Worm (Caenorhabditis elegans) whole organism, young adult: Measurements from ENCODE around the gene fbxc-51.

Experiments used
- B0336.3 ChIP-seq: fragments of 200-800 bp; sonication (Bioruptor generic); IDR thresholded peaks from 2 replicates; pipeline ENCODE4 v1.3.6; 2022; ENCODE audit warnings: missing genetic modification characterization, missing compliant biosample characterization
- D2030.7 ChIP-seq: fragments of 200-800 bp; sonication (Bioruptor generic); IDR thresholded peaks from 2 replicates; pipeline ENCODE4 v1.3.6; 2022; ENCODE audit warnings: missing genetic modification reagents, missing genetic modification characterization, missing compliant biosample characterization
- aptf-2 ChIP-seq: fragments of 200-800 bp; sonication (Bioruptor generic); conservative IDR thresholded peaks from 2 replicates; pipeline ENCODE4 v1.3.6; 2022; ENCODE audit warnings: missing genetic modification reagents, missing genetic modification characterization, missing compliant biosample characterization
- attf-6 ChIP-seq: fragments of 200-800 bp; sonication (Bioruptor generic); IDR thresholded peaks from 2 replicates; pipeline ENCODE4 v1.3.6; 2022; ENCODE audit warnings: missing genetic modification reagents, missing genetic modification characterization, missing compliant biosample characterization
- chd-7 ChIP-seq: sonication (generic microtip); optimal IDR thresholded peaks from 2 replicates; lab custom pipeline; 2016; ENCODE audit warnings: mild to moderate bottlenecking, missing genetic modification characterization, moderate library complexity, missing compliant biosample characterization
- dox-1 ChIP-seq: fragments of 200-800 bp; sonication (Bioruptor generic); IDR thresholded peaks from 2 replicates; pipeline ENCODE4 v1.3.6; 2022; ENCODE audit warnings: missing genetic modification reagents, missing genetic modification characterization, missing compliant biosample characterization
- egl-18 ChIP-seq: fragments of 200-800 bp; sonication (Bioruptor generic); IDR thresholded peaks from 2 replicates; pipeline ENCODE4 v1.3.6; 2022; ENCODE audit warnings: missing genetic modification reagents, missing genetic modification characterization, missing compliant biosample characterization
- egrh-3 ChIP-seq: fragments of 200-800 bp; sonication (Bioruptor generic); IDR thresholded peaks from 2 replicates; pipeline ENCODE4 v1.3.6; 2022; ENCODE audit warnings: missing genetic modification reagents, missing genetic modification characterization, missing compliant biosample characterization
- ekl-4 ChIP-seq: fragments of 200-800 bp; sonication (Bioruptor generic); IDR thresholded peaks from 2 replicates; pipeline ENCODE4 v1.3.6; 2022; ENCODE audit warnings: missing genetic modification reagents, missing genetic modification characterization, missing compliant biosample characterization
- hsf-1 ChIP-seq: fragments of 200-800 bp; sonication (Bioruptor generic); IDR thresholded peaks from 2 replicates; pipeline ENCODE4 v1.3.6; 2022; ENCODE audit warnings: missing genetic modification reagents, missing genetic modification characterization, missing compliant biosample characterization
- lag-1 ChIP-seq: fragments of 200-800 bp; sonication (Bioruptor generic); IDR thresholded peaks from 2 replicates; pipeline ENCODE4 v1.3.6; 2022; ENCODE audit warnings: missing genetic modification reagents, missing genetic modification characterization, missing compliant biosample characterization
- let-607 ChIP-seq, 2 experiments: fragments of 200-800 bp in 1 of 2; sonication (Bioruptor generic) in 1 of 2; sonication (generic microtip) in 1 of 2; optimal IDR thresholded peaks; 2 replicates each; lab custom pipeline; 2016 to 2018; ENCODE audit warnings: mild to moderate bottlenecking in 2 of 2, missing compliant biosample characterization in 2 of 2, missing genetic modification characterization in 2 of 2, moderate library complexity in 2 of 2, missing genotype in 1 of 2
- madf-10 ChIP-seq: sonication (generic microtip); optimal IDR thresholded peaks from 2 replicates; lab custom pipeline; 2016; ENCODE audit warnings: mild to moderate bottlenecking, missing genetic modification characterization, missing compliant biosample characterization
- nfya-1 ChIP-seq: sonication (generic microtip); optimal IDR thresholded peaks from 2 replicates; lab custom pipeline; 2017; ENCODE audit warnings: antibody characterized with exemption, missing compliant biosample characterization, missing genetic modification characterization, borderline replicate concordance; ENCODE audit not compliant: insufficient read depth
- nhr-80 ChIP-seq: sonication (generic microtip); optimal IDR thresholded peaks from 2 replicates; lab custom pipeline; 2016; ENCODE audit warnings: missing genetic modification characterization, missing compliant biosample characterization
- nhr-90 ChIP-seq: sonication (generic microtip); optimal IDR thresholded peaks from 2 replicates; lab custom pipeline; 2016; ENCODE audit warnings: missing genotype, mild to moderate bottlenecking, missing genetic modification characterization, missing compliant biosample characterization
- snpc-1.1 ChIP-seq: sonication (generic microtip); optimal IDR thresholded peaks from 2 replicates; lab custom pipeline; 2017; ENCODE audit warnings: missing genetic modification characterization, mild to moderate bottlenecking, missing compliant biosample characterization, antibody characterized with exemption, moderate library complexity, missing genotype, missing genetic modification reagents; ENCODE audit not compliant: insufficient read depth
- snpc-1.3 ChIP-seq: sonication (generic microtip); optimal IDR thresholded peaks from 2 replicates; lab custom pipeline; 2017; ENCODE audit warnings: missing genetic modification characterization, mild to moderate bottlenecking, missing compliant biosample characterization, antibody characterized with exemption, moderate library complexity, missing genotype, missing genetic modification reagents; ENCODE audit not compliant: insufficient read depth
- snpc-4 ChIP-seq, 5 experiments: fragments of 150-350 bp in 1 of 5; sonication (generic microtip) in 4 of 5; optimal IDR thresholded peaks; 2 replicates each; lab custom pipeline; 2014 to 2018; ENCODE audit warnings: missing genetic modification characterization in 5 of 5, missing biosample characterization in 3 of 5, antibody characterized with exemption in 2 of 5, mild to moderate bottlenecking in 2 of 5, missing compliant biosample characterization in 2 of 5, missing genotype in 2 of 5, moderate library complexity in 2 of 5, missing genetic modification reagents in 1 of 5
- unc-62 ChIP-seq: fragments of 150-350 bp; optimal IDR thresholded peaks from 2 replicates; lab custom pipeline; 2014; ENCODE audit warnings: missing biosample characterization, missing genetic modification reagents, missing genetic modification characterization
- xnd-1 ChIP-seq: sonication (generic microtip); optimal IDR thresholded peaks from 2 replicates; lab custom pipeline; 2016; ENCODE audit warnings: missing genotype, missing genetic modification reagents, missing genetic modification characterization, missing compliant biosample characterization
- zfh-2 ChIP-seq: fragments of 200-800 bp; sonication (Bioruptor generic); conservative IDR thresholded peaks from 2 replicates; pipeline ENCODE4 v1.3.6; 2022; ENCODE audit warnings: missing genetic modification reagents, missing genetic modification characterization, missing compliant biosample characterization
- ztf-25 ChIP-seq: fragments of 200-800 bp; sonication (Bioruptor generic); IDR thresholded peaks from 2 replicates; pipeline ENCODE4 v1.3.6; 2022; ENCODE audit warnings: missing genetic modification reagents, missing genetic modification characterization, missing compliant biosample characterization

The fbxc-51 gene

DNA sequence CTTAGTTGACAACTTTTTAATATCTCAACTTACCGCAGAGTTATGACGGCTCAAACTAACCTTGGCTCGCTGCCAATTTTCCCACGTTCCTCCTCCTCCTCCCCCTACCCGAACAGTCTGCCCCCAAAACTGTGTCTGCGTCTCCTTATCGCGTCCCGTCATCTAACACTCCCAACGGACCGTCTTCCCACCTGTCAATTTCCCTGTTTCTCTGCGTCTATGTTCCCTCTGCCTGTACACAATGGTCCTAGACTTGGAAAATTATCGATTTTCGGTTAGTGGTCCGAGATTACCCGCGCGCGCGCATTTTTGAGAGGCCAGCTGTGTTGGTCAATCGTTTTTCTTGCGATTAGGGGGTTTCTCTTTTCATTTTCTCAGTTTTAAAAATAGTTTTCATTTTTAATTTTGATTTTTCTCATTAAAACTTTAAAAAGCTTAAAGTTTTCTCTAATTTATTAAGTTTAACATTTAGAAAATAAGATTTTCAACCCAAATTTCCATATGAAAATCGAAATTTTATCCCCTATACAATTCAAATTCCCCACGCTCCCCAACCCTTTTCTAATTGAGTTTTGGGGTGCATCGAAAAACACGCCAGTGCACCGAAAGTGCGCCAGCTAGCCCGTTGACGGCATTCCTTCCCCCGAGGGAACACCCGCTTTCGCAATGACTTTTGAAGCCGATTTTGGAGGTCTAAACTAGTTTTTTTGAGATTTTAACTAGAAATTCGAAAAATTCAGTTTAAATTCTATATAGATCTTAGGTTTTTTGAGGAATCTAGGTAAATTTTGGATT lies 4.6 kb downstream of the fbxc-51 start, which contains the start of gene alg-2 (continued):
- TF ChIP-seq egrh-3 (peak; percentile 79), let-607 (tag; optimal IDR thresholded peaks at IDR 0.05; lab: Kevin White, UChicago) (no peak), chd-7 (tag; lab: Kevin White, UChicago) (no peak), xnd-1 (tag; lab: Kevin White, UChicago) (peak; percentile 67), D2030.7 (GFP tag; lab: Robert Waterston, UW) (peak; percentile 61), B0336.3 (GFP tag; lab: Robert Waterston, UW) (peak; percentile 46; the same call in 1 of the 2 replicates)

- no peak for TF ChIP-seq nhr-90 (tag; lab: Kevin White, UChicago)
- TF ChIP-seq madf-10 (tag; lab: Kevin White, UChicago) = no peak
- peak; percentile 24; the same call in 1 of the 2 replicates for TF ChIP-seq egrh-3
- TF ChIP-seq nhr-80 (tag; lab: Kevin White, UChicago) = no peak
- peak; percentile 51; the same call in 1 of the 2 replicates for TF ChIP-seq zfh-2 (GFP tag; lab: Robert Waterston, UW)
Measured at ce11 chrII:875739-876138, 7.1 kb downstream of the fbxc-51 start.

DNA sequence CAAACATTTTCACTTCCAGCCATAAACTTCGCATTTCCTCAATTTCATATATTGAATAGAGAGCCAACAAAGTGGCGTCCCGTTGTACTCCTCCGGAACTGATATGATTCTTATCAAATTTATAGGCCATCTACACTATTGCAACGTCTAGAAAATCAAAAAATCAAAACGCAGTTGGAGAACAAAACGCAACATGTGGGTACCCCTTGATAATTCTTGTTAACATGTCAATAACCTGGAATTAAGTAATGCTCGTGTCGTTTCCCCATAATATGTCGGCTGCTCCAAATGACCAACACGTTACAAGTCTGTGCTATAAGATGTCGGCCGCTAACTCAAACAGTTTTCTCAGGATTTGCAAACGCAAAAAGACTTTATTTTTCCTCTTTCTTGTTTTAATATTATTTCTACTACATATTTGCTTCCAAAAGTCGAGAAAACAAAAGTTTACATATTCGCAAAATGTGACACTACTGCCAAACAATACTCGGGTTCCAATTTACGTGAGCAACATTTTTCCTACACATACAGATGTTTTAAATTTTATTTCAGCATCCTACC lies 12.1 kb downstream of the fbxc-51 start:
- TF ChIP-seq egl-18 (GFP tag; lab: Robert Waterston, UW) (no peak), snpc-4 (GFP tag; optimal IDR thresholded peaks at IDR 0.05; lab: Kevin White, UChicago) (no peak), snpc-4 (tag; optimal IDR thresholded peaks at IDR 0.05; lab: Kevin White, UChicago) (peak in 3 of 4 experiments; percentile 39 to 90 (median 65)), nhr-80 (tag; lab: Kevin White, UChicago) (peak; percentile 79), dox-1 (GFP tag; lab: Robert Waterston, UW) (0 out of 2 replicates have a peak, but pooled peaks have one; percentile 23), nfya-1 (no peak)

ce11 chrII:884204-884603 lies 15.6 kb downstream of the fbxc-51 start:
- TF ChIP-seq let-607 (tag; optimal IDR thresholded peaks at IDR 0.05; lab: Kevin White, UChicago) (no peak), nhr-80 (tag; lab: Kevin White, UChicago) (peak; percentile 28), snpc-4 (GFP tag; optimal IDR thresholded peaks at IDR 0.05; lab: Kevin White, UChicago) (no peak), snpc-4 (tag; optimal IDR thresholded peaks at IDR 0.05; lab: Kevin White, UChicago) (peak in 1 of 4 experiments; percentile 54), ekl-4 (GFP tag; lab: Robert Waterston, UW) (no peak), hsf-1 (GFP tag; lab: Robert Waterston, UW) (no peak), aptf-2 (GFP tag; lab: Robert Waterston, UW) (no peak), lag-1 (GFP tag; lab: Robert Waterston, UW) (no peak), D2030.7 (GFP tag; lab: Robert Waterston, UW) (no peak)

DNA sequence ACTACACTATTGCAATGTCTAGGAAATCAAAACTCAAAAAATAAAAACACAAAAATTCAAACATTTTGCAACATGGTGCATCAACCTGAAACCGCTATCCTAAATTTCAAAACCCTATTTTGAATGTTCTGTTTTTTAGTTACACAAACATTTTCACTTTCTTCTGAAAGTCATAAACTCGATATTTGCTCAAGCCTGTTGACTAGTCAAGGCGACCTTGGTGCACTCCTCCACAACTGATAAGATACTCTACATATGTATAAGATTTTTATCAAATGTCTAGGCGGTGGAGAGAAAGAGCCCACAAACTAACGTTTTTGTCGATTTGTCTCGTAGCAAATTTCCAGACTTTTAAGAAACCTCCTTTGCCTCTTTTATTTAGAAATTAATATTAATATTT lies 19.4 kb downstream of the fbxc-51 start, which contains the start of gene T07D3.4:
T07D3.4 (plus strand) TSS at position 286 of the 400 bp plus-strand sequence.
- TF ChIP-seq ztf-25 (GFP tag; lab: Robert Waterston, UW) (no peak), unc-62 (GFP tag; lab: Kevin White, UChicago) (no peak), attf-6 (GFP tag; lab: Robert Waterston, UW) (no peak), snpc-1.1 (tag; lab: Kevin White, UChicago) (no peak), snpc-1.3 (tag; lab: Kevin White, UChicago) (no peak), nhr-80 (tag; lab: Kevin White, UChicago) (peak; percentile 70)
